Fruit fly (Drosophila melanogaster) whole organism, adult: ENCODE data around the gene FBXO11.

Experiments used
- CG14711 ChIP-seq: fragments of 200-800 bp; sonication (Bioruptor generic); optimal IDR thresholded peaks from 2 replicates; lab custom pipeline; 2018; ENCODE audit warnings: missing biosample characterization, mild to moderate bottlenecking, missing genetic modification characterization, moderate library complexity
- CG7045 ChIP-seq: fragments of 200-800 bp; sonication (Bioruptor generic); optimal IDR thresholded peaks from 2 replicates; lab custom pipeline; 2017; ENCODE audit warnings: missing biosample characterization, mild to moderate bottlenecking, missing genetic modification characterization
- CG7101 ChIP-seq: fragments of 200-800 bp; sonication (Bioruptor generic); optimal IDR thresholded peaks from 2 replicates; lab custom pipeline; 2018; ENCODE audit warnings: missing biosample characterization, mild to moderate bottlenecking, missing genetic modification characterization, moderate library complexity
- Clk ChIP-seq: fragments of 200-800 bp; sonication (Bioruptor generic); optimal IDR thresholded peaks from 2 replicates; lab custom pipeline; 2017; ENCODE audit warnings: missing biosample characterization, missing genetic modification characterization
- Mnt ChIP-seq: fragments of 200-800 bp; sonication (Bioruptor generic); optimal IDR thresholded peaks from 2 replicates; lab custom pipeline; 2016; ENCODE audit warnings: missing biosample characterization, mild to moderate bottlenecking, missing genetic modification characterization
- bab1 ChIP-seq: fragments of 200-800 bp; sonication (Bioruptor generic); optimal IDR thresholded peaks from 3 replicates; lab custom pipeline; 2019; ENCODE audit warnings: missing biosample characterization, mild to moderate bottlenecking, missing genetic modification characterization, moderate library complexity
- kay ChIP-seq: fragments of 200-800 bp; sonication (Bioruptor generic); peaks from one replicate; lab custom pipeline; 2016; ENCODE audit warnings: missing biosample characterization, missing genetic modification characterization, borderline replicate concordance
- pad ChIP-seq: fragments of 200-800 bp; sonication (Bioruptor generic); optimal IDR thresholded peaks from 3 replicates; lab custom pipeline; 2017; ENCODE audit warnings: missing biosample characterization, missing genetic modification characterization, mild to moderate bottlenecking, moderate library complexity, missing genetic modification reagents
- toe ChIP-seq: fragments of 200-800 bp; sonication (Bioruptor generic); optimal IDR thresholded peaks from 2 replicates; lab custom pipeline; 2016; ENCODE audit warnings: missing biosample characterization, missing genetic modification characterization

Gene FBXO11

dm6 chr3R:9754487-9754886 lies 54.7 kb downstream of the FBXO11 start, which contains the start of gene Tti1:
Gene Tti1, minus strand, starts transcription at chr3R:9754686.
- no peak for TF ChIP-seq Clk (GFP tag; lab: Kevin White, UChicago)
- no peak for TF ChIP-seq kay (GFP tag; lab: Kevin White, UChicago)
- no peak for TF ChIP-seq pad (GFP tag; lab: Kevin White, UChicago)
- TF ChIP-seq CG7101: no peak
- no peak for TF ChIP-seq CG14711 (tag; lab: Kevin White, UChicago)
- no peak for TF ChIP-seq toe
- TF ChIP-seq Mnt: no peak
- no peak for TF ChIP-seq CG7045
- TF ChIP-seq bab1: no peak
